Fruit fly (Drosophila melanogaster) whole organism: ENCODE results near the gene CG42671.

Experiments
- CG8478 ChIP-seq: fragments of >200 bp; optimal IDR thresholded peaks from 2 replicates; lab custom pipeline; 2018; ENCODE audit warnings: inconsistent platforms
- Dll ChIP-seq: fragments of >200 bp; optimal IDR thresholded peaks from 2 replicates; lab custom pipeline; 2017
- pan ChIP-seq: fragments of >200 bp; optimal IDR thresholded peaks from 2 replicates; lab custom pipeline; 2017
- psq ChIP-seq: fragments of >200 bp; optimal IDR thresholded peaks from 2 replicates; lab custom pipeline; 2017
- usp ChIP-seq: fragments of >200 bp; optimal IDR thresholded peaks from 2 replicates; lab custom pipeline; 2017; ENCODE audit warnings: missing biosample characterization, missing genetic modification characterization, mixed read lengths

- TF ChIP-seq Dll (lab: Kevin White, UChicago) (no peak), usp (no peak), pan (lab: Kevin White, UChicago) (no peak), psq (lab: Kevin White, UChicago) (no peak), CG8478 (lab: Kevin White, UChicago) (no peak)
Measured at dm6 chr3L:11253140-11253539, 38.8 kb downstream of the CG42671 start.
